Fruit fly (Drosophila melanogaster) whole organism, embryonic: Measurements from ENCODE around the gene FipoQ.

Experiments
- Atf-2 ChIP-seq: fragments of 200-800 bp; sonication (Bioruptor generic); optimal IDR thresholded peaks from 2 replicates; lab custom pipeline; 2016; ENCODE audit warnings: missing biosample characterization, missing genetic modification characterization
- Atf3 ChIP-seq: fragments of 200-800 bp; sonication (Bioruptor generic); optimal IDR thresholded peaks from 3 replicates; lab custom pipeline; 2016; ENCODE audit warnings: missing biosample characterization, missing genetic modification characterization
- Bgb ChIP-seq: fragments of 200-800 bp; sonication (Bioruptor generic); IDR thresholded peaks from 2 replicates; pipeline ENCODE4 v1.3.6; 2022; ENCODE audit warnings: missing biosample characterization, missing genetic modification characterization; ENCODE audit not compliant: partially characterized antibody
- Bteb2 ChIP-seq: fragments of 200-800 bp; sonication (Bioruptor generic); optimal IDR thresholded peaks from 2 replicates; lab custom pipeline; 2016; ENCODE audit warnings: missing biosample characterization, missing genetic modification characterization
- CG10147 ChIP-seq: fragments of 200-800 bp; sonication (Bioruptor generic); optimal IDR thresholded peaks from 2 replicates; lab custom pipeline; 2019; ENCODE audit warnings: missing biosample characterization, mild to moderate bottlenecking, missing genetic modification characterization, moderate library complexity
- CG10462 ChIP-seq: fragments of 200-800 bp; sonication (Bioruptor generic); optimal IDR thresholded peaks from 2 replicates; lab custom pipeline; 2016; ENCODE audit warnings: missing biosample characterization, missing genetic modification characterization
- CG11085 ChIP-seq: fragments of 200-800 bp; sonication (Bioruptor generic); IDR thresholded peaks from 2 replicates; pipeline ENCODE4 v1.3.6; 2022; ENCODE audit warnings: missing biosample characterization, missing genetic modification characterization
- CG11247 ChIP-seq: fragments of 200-800 bp; sonication (Bioruptor generic); IDR thresholded peaks from 2 replicates; pipeline ENCODE4 v1.3.6; 2022; ENCODE audit warnings: missing biosample characterization, missing genetic modification characterization
- CG12299 ChIP-seq: fragments of 200-800 bp; sonication (Bioruptor generic); optimal IDR thresholded peaks from 2 replicates; lab custom pipeline; 2018; ENCODE audit warnings: missing biosample characterization, mild to moderate bottlenecking, missing genetic modification characterization
- CG14965 ChIP-seq: fragments of 200-800 bp; sonication (Bioruptor generic); optimal IDR thresholded peaks from 2 replicates; lab custom pipeline; 2016; ENCODE audit warnings: missing biosample characterization, missing genetic modification characterization, borderline replicate concordance
- CG15601 ChIP-seq: fragments of 200-800 bp; sonication (Bioruptor generic); optimal IDR thresholded peaks from 3 replicates; lab custom pipeline; 2019; ENCODE audit warnings: missing biosample characterization, mild to moderate bottlenecking, missing genetic modification characterization, moderate library complexity
- CG16813 ChIP-seq: fragments of 200-800 bp; sonication (Bioruptor generic); IDR thresholded peaks from 3 replicates; pipeline ENCODE4 v1.3.6; 2022; ENCODE audit warnings: missing biosample characterization, missing genetic modification characterization; ENCODE audit not compliant: partially characterized antibody
- CG16863 ChIP-seq: fragments of 200-800 bp; sonication (Bioruptor generic); optimal IDR thresholded peaks from 3 replicates; lab custom pipeline; 2016; ENCODE audit warnings: missing biosample characterization, missing genetic modification characterization
- CG17385 ChIP-seq: fragments of 200-800 bp; sonication (Bioruptor generic); optimal IDR thresholded peaks from 3 replicates; lab custom pipeline; 2018; ENCODE audit warnings: missing biosample characterization, mild to moderate bottlenecking, missing genetic modification characterization
- CG2129 ChIP-seq: fragments of 200-800 bp; sonication (Bioruptor generic); IDR thresholded peaks from 2 replicates; pipeline ENCODE4 v1.3.6; 2022; ENCODE audit warnings: missing biosample characterization, missing genetic modification characterization; ENCODE audit not compliant: partially characterized antibody
- CG31365 ChIP-seq: fragments of 200-800 bp; sonication (Bioruptor generic); optimal IDR thresholded peaks from 2 replicates; lab custom pipeline; 2018; ENCODE audit warnings: missing biosample characterization, mild to moderate bottlenecking, missing genetic modification characterization
- CG32767 ChIP-seq: fragments of 200-800 bp; sonication (Bioruptor generic); IDR thresholded peaks from 2 replicates; pipeline ENCODE4 v1.3.6; 2022; ENCODE audit warnings: missing biosample characterization, missing genetic modification characterization
- CG4328 ChIP-seq: fragments of 200-800 bp; sonication (Bioruptor generic); optimal IDR thresholded peaks from 3 replicates; lab custom pipeline; 2017; ENCODE audit warnings: missing biosample characterization, missing genetic modification reagents, missing genetic modification characterization
- CG4730 ChIP-seq: fragments of 200-800 bp; sonication (Bioruptor generic); IDR thresholded peaks from 2 replicates; pipeline ENCODE4 v1.3.6; 2022; ENCODE audit warnings: missing biosample characterization, missing genetic modification characterization
- CG4820 ChIP-seq: fragments of 200-800 bp; sonication (Bioruptor generic); optimal IDR thresholded peaks from 3 replicates; lab custom pipeline; 2016; ENCODE audit warnings: missing biosample characterization, missing genetic modification characterization
- CG7357 ChIP-seq: fragments of 200-800 bp; sonication (Bioruptor generic); IDR thresholded peaks from 3 replicates; pipeline ENCODE4 v1.3.6; 2022; ENCODE audit warnings: missing biosample characterization, missing genetic modification characterization
- CG9609 ChIP-seq: fragments of 200-800 bp; sonication (Bioruptor generic); optimal IDR thresholded peaks from 3 replicates; lab custom pipeline; 2016; ENCODE audit warnings: missing biosample characterization, missing genetic modification characterization
- Dll ChIP-seq: fragments of 200-800 bp; sonication (Bioruptor generic); IDR thresholded peaks from 4 replicates; pipeline ENCODE4 v1.3.6; 2022; ENCODE audit warnings: missing biosample characterization, missing genetic modification characterization; ENCODE audit not compliant: partially characterized antibody
- Fer3 ChIP-seq: fragments of 200-800 bp; sonication (Bioruptor generic); optimal IDR thresholded peaks from 2 replicates; lab custom pipeline; 2018; ENCODE audit warnings: missing biosample characterization, mild to moderate bottlenecking, missing genetic modification characterization, moderate library complexity
- HmgD ChIP-seq: fragments of 200-800 bp; sonication (Bioruptor generic); optimal IDR thresholded peaks from 3 replicates; lab custom pipeline; 2016; ENCODE audit warnings: missing biosample characterization, missing genetic modification characterization
- Hsf ChIP-seq: fragments of 200-800 bp; sonication (Bioruptor generic); optimal IDR thresholded peaks from 3 replicates; lab custom pipeline; 2016; ENCODE audit warnings: missing biosample characterization, missing genetic modification characterization
- Jarid2 ChIP-seq: fragments of 200-800 bp; sonication (Bioruptor generic); optimal IDR thresholded peaks from 3 replicates; lab custom pipeline; 2017; ENCODE audit warnings: mild to moderate bottlenecking, missing biosample characterization, missing genetic modification reagents, missing genetic modification characterization
- Max ChIP-seq: fragments of 200-800 bp; sonication (Bioruptor generic); optimal IDR thresholded peaks from 2 replicates; lab custom pipeline; 2016; ENCODE audit warnings: missing biosample characterization, mild to moderate bottlenecking, missing genetic modification characterization
- Optix ChIP-seq: fragments of 200-800 bp; sonication (Bioruptor generic); IDR thresholded peaks from 3 replicates; pipeline ENCODE4 v1.3.6; 2022; ENCODE audit warnings: missing biosample characterization, missing genetic modification characterization
- Ravus ChIP-seq: fragments of 200-800 bp; sonication (Bioruptor generic); IDR thresholded peaks from 2 replicates; pipeline ENCODE4 v1.3.6; 2022; ENCODE audit warnings: missing biosample characterization, missing genetic modification characterization
- Trl ChIP-seq, 3 experiments: fragments of >200 bp in 2 of 3; fragments of 200-800 bp in 1 of 3; sonication (Bioruptor generic) in 1 of 3; optimal IDR thresholded peaks; 2 replicates in 1 of 3; 3 replicates in 2 of 3; lab custom pipeline; 2016 to 2017; ENCODE audit warnings: missing biosample characterization in 1 of 3, missing genetic modification characterization in 1 of 3
- bowl ChIP-seq: fragments of 200-800 bp; sonication (Bioruptor generic); IDR thresholded peaks from 2 replicates; pipeline ENCODE4 v1.3.6; 2022; ENCODE audit warnings: missing biosample characterization, missing genetic modification characterization
- cad ChIP-seq: fragments of >200 bp; optimal IDR thresholded peaks from 2 replicates; lab custom pipeline; 2017; ENCODE audit warnings: missing biosample characterization, missing genetic modification characterization
- cas ChIP-seq: fragments of 200-800 bp; sonication (Bioruptor generic); IDR thresholded peaks from 2 replicates; pipeline ENCODE4 v1.3.6; 2022; ENCODE audit warnings: missing biosample characterization, missing genetic modification characterization
- danr ChIP-seq: fragments of 200-800 bp; sonication (Bioruptor generic); IDR thresholded peaks from 2 replicates; pipeline ENCODE4 v1.3.6; 2022; ENCODE audit warnings: missing biosample characterization, missing genetic modification characterization
- dmrt99B ChIP-seq: fragments of 200-800 bp; sonication (Bioruptor generic); optimal IDR thresholded peaks from 2 replicates; lab custom pipeline; 2018; ENCODE audit warnings: missing biosample characterization, mild to moderate bottlenecking, missing genetic modification characterization, moderate library complexity
- dysf ChIP-seq: fragments of 200-800 bp; sonication (Bioruptor generic); IDR thresholded peaks from 3 replicates; pipeline ENCODE4 v1.3.6; 2022; ENCODE audit warnings: missing biosample characterization, missing genetic modification characterization
- ewg ChIP-seq: fragments of 200-800 bp; sonication (Bioruptor generic); optimal IDR thresholded peaks from 3 replicates; lab custom pipeline; 2017; ENCODE audit warnings: mild to moderate bottlenecking, missing biosample characterization, missing genetic modification reagents, missing genetic modification characterization
- exex ChIP-seq: fragments of 200-800 bp; sonication (Bioruptor generic); optimal IDR thresholded peaks from 4 replicates; lab custom pipeline; 2018; ENCODE audit warnings: missing biosample characterization, mild to moderate bottlenecking, missing genetic modification characterization, moderate library complexity
- gsb-n ChIP-seq: fragments of 200-800 bp; sonication (Bioruptor generic); optimal IDR thresholded peaks from 3 replicates; lab custom pipeline; 2018; ENCODE audit warnings: missing biosample characterization, mild to moderate bottlenecking, missing genetic modification characterization
- her ChIP-seq: fragments of 200-800 bp; sonication (Bioruptor generic); optimal IDR thresholded peaks from 2 replicates; lab custom pipeline; 2016; ENCODE audit warnings: missing biosample characterization, missing genetic modification characterization
- jigr1 ChIP-seq: fragments of 200-800 bp; sonication (Bioruptor generic); IDR thresholded peaks from 3 replicates; pipeline ENCODE4 v1.3.6; 2022; ENCODE audit warnings: missing biosample characterization, missing genetic modification characterization
- kah ChIP-seq: fragments of 200-800 bp; sonication (Bioruptor generic); optimal IDR thresholded peaks from 2 replicates; lab custom pipeline; 2018; ENCODE audit warnings: missing biosample characterization, mild to moderate bottlenecking, missing genetic modification characterization
- kni ChIP-seq: fragments of 200-800 bp; sonication (Bioruptor generic); optimal IDR thresholded peaks from 3 replicates; lab custom pipeline; 2017; ENCODE audit warnings: mild to moderate bottlenecking, missing biosample characterization, missing genetic modification reagents, missing genetic modification characterization
- lab ChIP-seq: fragments of 200-800 bp; sonication (Bioruptor generic); optimal IDR thresholded peaks from 3 replicates; lab custom pipeline; 2017; ENCODE audit warnings: missing biosample characterization, missing genetic modification characterization, mild to moderate bottlenecking, moderate library complexity, missing genetic modification reagents
- luna ChIP-seq: fragments of 200-800 bp; sonication (Bioruptor generic); optimal IDR thresholded peaks from 2 replicates; lab custom pipeline; 2016; ENCODE audit warnings: missing biosample characterization, missing genetic modification characterization
- pfk ChIP-seq: fragments of 200-800 bp; sonication (Bioruptor generic); optimal IDR thresholded peaks from 2 replicates; lab custom pipeline; 2018; ENCODE audit warnings: missing biosample characterization, mild to moderate bottlenecking, missing genetic modification characterization, moderate library complexity
- pzg ChIP-seq: fragments of 200-800 bp; sonication (Bioruptor generic); optimal IDR thresholded peaks from 3 replicates; lab custom pipeline; 2018; ENCODE audit warnings: missing biosample characterization, mild to moderate bottlenecking, missing genetic modification characterization, moderate library complexity
- repo ChIP-seq: fragments of 200-800 bp; sonication (Bioruptor generic); optimal IDR thresholded peaks from 2 replicates; lab custom pipeline; 2016; ENCODE audit warnings: missing biosample characterization, missing genetic modification characterization
- yki ChIP-seq: fragments of >200 bp; optimal IDR thresholded peaks from 3 replicates; lab custom pipeline; 2018

The FipoQ gene

DNA sequence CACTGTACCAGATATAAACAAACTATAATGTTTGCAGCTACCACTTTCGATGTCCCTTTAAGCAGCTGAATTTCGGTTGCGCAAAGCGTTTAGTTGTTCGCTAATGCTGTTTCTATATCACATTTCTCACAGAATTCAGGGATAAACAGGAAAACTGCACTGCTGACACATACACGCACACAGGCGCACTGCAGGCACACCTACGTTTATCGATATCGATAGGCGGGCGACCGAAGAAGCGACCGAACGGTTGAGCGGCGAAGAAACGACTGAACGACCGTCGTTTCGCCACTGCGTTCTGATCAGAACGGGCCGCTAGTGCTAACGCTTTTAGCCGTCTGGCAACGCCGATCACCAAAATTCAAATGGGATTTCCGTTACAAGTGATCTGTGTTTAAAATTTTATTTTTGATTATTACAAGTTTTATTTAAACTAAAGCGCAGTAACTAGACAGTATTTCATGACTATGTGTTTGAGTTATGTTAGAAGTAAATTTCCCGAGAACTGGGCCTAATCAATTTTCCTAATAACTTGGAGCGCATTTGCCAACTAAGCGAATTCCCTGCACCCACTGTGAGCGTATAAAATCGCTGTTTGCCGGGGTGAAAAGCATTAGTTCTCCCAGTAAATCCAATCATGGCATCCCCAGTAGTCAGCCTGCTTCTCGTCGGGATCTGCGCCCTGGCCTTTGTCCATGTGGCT, 1.2 kb upstream of the FipoQ start, which contains the start of the genes CG2310 and Diedel (continued):
- TF ChIP-seq Dll (peak; percentile 48; the same call in 3 of the 4 replicates), CG15601 (peak; percentile 26), Atf3 (GFP tag; lab: Kevin White, UChicago) (no peak), kah (peak; percentile 96), Max (GFP tag; lab: Kevin White, UChicago) (no peak), dysf (GFP tag; lab: Robert Waterston, UW) (0 out of 3 replicates have a peak, but pooled peaks have one; percentile 38), gsb-n (tag; lab: Kevin White, UChicago) (no peak), CG9609 (no peak), repo (GFP tag; lab: Kevin White, UChicago) (no peak), dmrt99B (tag; lab: Kevin White, UChicago) (no peak), Ravus (GFP tag; lab: Robert Waterston, UW) (no peak), cas (GFP tag; lab: Robert Waterston, UW) (no peak), CG17385 (no peak), CG11085 (no peak), Hsf (no peak), pzg (GFP tag; lab: Kevin White, UChicago) (peak; percentile 62), cad (no peak), Jarid2 (GFP tag; lab: Kevin White, UChicago) (peak; percentile 81), jigr1 (GFP tag; lab: Robert Waterston, UW) (no peak), CG7357 (GFP tag; lab: Robert Waterston, UW) (no peak), CG10462 (GFP tag; lab: Kevin White, UChicago) (no peak), her (GFP tag; lab: Kevin White, UChicago) (peak; percentile 84), Fer3 (tag; lab: Kevin White, UChicago) (no peak), Bgb (GFP tag; lab: Robert Waterston, UW) (peak; percentile 54; the same call in 1 of the 2 replicates), CG16813 (GFP tag; lab: Robert Waterston, UW) (peak; percentile 63; the same call in 2 of the 3 replicates), yki (lab: Kevin White, UChicago) (no peak), ewg (GFP tag; lab: Kevin White, UChicago) (no peak), Bteb2 (GFP tag; lab: Kevin White, UChicago) (no peak), CG10147 (no peak), bowl (GFP tag; lab: Robert Waterston, UW) (no peak), CG4820 (GFP tag; lab: Kevin White, UChicago) (no peak), Trl (optimal IDR thresholded peaks at IDR 0.05; lab: Kevin White, UChicago) (no peak), Trl (GFP tag; optimal IDR thresholded peaks at IDR 0.05; lab: Kevin White, UChicago) (no peak), CG11247 (no peak), Optix (GFP tag; lab: Robert Waterston, UW) (no peak), CG12299 (no peak), CG2129 (GFP tag; lab: Robert Waterston, UW) (0 out of 2 replicates have a peak, but pooled peaks have one; percentile 26), CG31365 (no peak), kni (no peak), CG16863 (GFP tag; lab: Kevin White, UChicago) (no peak), exex (tag; lab: Kevin White, UChicago) (no peak), luna (no peak), HmgD (peak; percentile 52), CG14965 (GFP tag; lab: Kevin White, UChicago) (no peak), CG4730 (GFP tag; lab: Robert Waterston, UW) (no peak), lab (GFP tag; lab: Kevin White, UChicago) (no peak), pfk (GFP tag; lab: Kevin White, UChicago) (no peak), CG4328 (GFP tag; lab: Kevin White, UChicago) (no peak), CG32767 (no peak), danr (no peak), Atf-2 (GFP tag; lab: Kevin White, UChicago) (no peak)
